Worm (Caenorhabditis elegans): ENCODE results near the gene dao-6.

The dao-6 gene

DNA sequence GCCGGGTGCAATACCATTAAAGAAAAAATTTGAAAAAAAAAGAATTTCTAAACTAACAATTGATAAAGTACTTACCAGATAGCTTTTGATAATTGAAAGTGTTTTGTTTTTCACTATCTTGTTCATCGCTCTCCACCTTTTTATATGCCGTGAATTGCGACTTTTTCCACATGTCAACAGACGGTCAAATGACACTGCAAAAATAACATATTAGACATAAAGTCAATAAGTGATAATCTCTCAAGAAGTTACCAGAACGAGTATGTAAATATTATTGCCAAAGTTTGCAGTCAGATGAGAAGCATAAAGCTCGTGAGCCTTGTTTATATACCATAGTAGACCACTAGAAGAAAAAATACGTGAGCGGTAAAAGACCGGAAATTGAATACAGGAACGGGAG, at the start of gene dao-6:
TSS of gene dao-6 (minus strand) at position 345 of the 400 bp plus-strand sequence.
- TF ChIP-seq ZK546.5 (tag; optimal IDR thresholded peaks at IDR 0.05) (no peak), F13H6.1 (tag; optimal IDR thresholded peaks at IDR 0.05) (no peak), gmeb-1 (tag; optimal IDR thresholded peaks at IDR 0.05) (no peak), nhr-129 (tag; optimal IDR thresholded peaks at IDR 0.05) (peak; percentile 42)

DNA sequence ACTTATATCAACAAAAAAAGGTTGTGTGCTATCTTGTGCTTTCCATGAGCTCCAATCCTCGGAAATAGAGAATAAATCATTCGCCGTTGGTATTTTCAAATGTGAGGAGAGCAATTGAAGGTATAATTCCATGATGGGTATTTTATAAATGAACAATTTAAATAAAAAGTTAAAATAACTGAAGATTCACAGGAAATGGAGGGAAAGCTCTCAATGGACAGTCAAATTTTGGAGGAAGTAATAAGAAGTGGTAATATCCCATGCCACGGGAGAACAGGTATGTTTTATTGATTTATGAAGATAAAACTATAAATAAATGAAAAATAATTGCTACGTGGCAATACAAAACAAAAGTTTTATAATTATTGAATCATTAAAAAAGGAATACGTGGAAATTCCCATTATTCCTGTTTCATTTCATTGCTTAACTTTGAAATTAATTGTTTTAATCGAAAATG, 47.2 kb upstream of the dao-6 start:
- TF ChIP-seq ama-1 (optimal IDR thresholded peaks at IDR 0.05) (no peak), blmp-1 (tag; optimal IDR thresholded peaks at IDR 0.05; ENCODE audit: insufficient read depth) (no peak), ztf-1 (GFP tag; conservative IDR thresholded peaks at IDR 0.05) (no peak), sma-9 (GFP tag; optimal IDR thresholded peaks at IDR 0.05) (peak; percentile 27), sma-9 (tag; optimal IDR thresholded peaks at IDR 0.05) (no peak), snpc-4 (tag; optimal IDR thresholded peaks at IDR 0.05) (no peak), mab-5 (tag; optimal IDR thresholded peaks at IDR 0.05) (no peak), nhr-77 (tag; optimal IDR thresholded peaks at IDR 0.05) (no peak), Y55F3AM.14 (GFP tag; optimal IDR thresholded peaks at IDR 0.05) (no peak), peb-1 (tag; optimal IDR thresholded peaks at IDR 0.05) (no peak), dmd-4 (tag; optimal IDR thresholded peaks at IDR 0.05) (no peak), nhr-21 (tag; optimal IDR thresholded peaks at IDR 0.05) (peak; percentile 47), elt-3 (tag; optimal IDR thresholded peaks at IDR 0.05) (no peak), nhr-6 (tag; optimal IDR thresholded peaks at IDR 0.05) (no peak), unc-62 (GFP tag; optimal IDR thresholded peaks at IDR 0.05) (no peak), lin-11 (tag; optimal IDR thresholded peaks at IDR 0.05) (no peak), lsy-2 (tag; optimal IDR thresholded peaks at IDR 0.05) (peak in 1 of 2 experiments; percentile 45), egl-27 (tag; optimal IDR thresholded peaks at IDR 0.05) (no peak), C34F6.9 (tag; optimal IDR thresholded peaks at IDR 0.05) (no peak), ztf-11 (tag; optimal IDR thresholded peaks at IDR 0.05) (no peak), elt-1 (tag; optimal IDR thresholded peaks at IDR 0.05) (no peak), nhr-25 (tag; optimal IDR thresholded peaks at IDR 0.05) (peak; percentile 44), unc-55 (GFP tag; optimal IDR thresholded peaks at IDR 0.05) (no peak), sem-4 (tag; optimal IDR thresholded peaks at IDR 0.05) (no peak), unc-39 (tag; optimal IDR thresholded peaks at IDR 0.05) (no peak), ceh-82 (tag; optimal IDR thresholded peaks at IDR 0.05) (no peak), mdl-1 (tag; optimal IDR thresholded peaks at IDR 0.05) (no peak), ceh-16 (tag; optimal IDR thresholded peaks at IDR 0.05) (no peak), F13H6.1 (tag; optimal IDR thresholded peaks at IDR 0.05) (no peak), ZK546.5 (tag; optimal IDR thresholded peaks at IDR 0.05) (no peak), lin-39 (tag; optimal IDR thresholded peaks at IDR 0.05) (no peak), aly-2 (tag; optimal IDR thresholded peaks at IDR 0.05) (no peak), R02D3.7 (tag; optimal IDR thresholded peaks at IDR 0.05) (no peak), nhr-129 (tag; optimal IDR thresholded peaks at IDR 0.05) (no peak), sma-3 (GFP tag; optimal IDR thresholded peaks at IDR 0.05) (peak; percentile 25), lin-13 (GFP tag; optimal IDR thresholded peaks at IDR 0.05) (peak; percentile 57), alr-1 (tag; optimal IDR thresholded peaks at IDR 0.05) (no peak), crh-2 (tag; optimal IDR thresholded peaks at IDR 0.05) (peak; percentile 45), mbf-1 (tag; optimal IDR thresholded peaks at IDR 0.05) (no peak), ztf-4 (tag; optimal IDR thresholded peaks at IDR 0.05) (no peak), fos-1 (tag; optimal IDR thresholded peaks at IDR 0.05) (no peak), nhr-12 (tag; optimal IDR thresholded peaks at IDR 0.05) (no peak), nhr-23 (tag; optimal IDR thresholded peaks at IDR 0.05) (no peak), nhr-10 (tag; optimal IDR thresholded peaks at IDR 0.05) (no peak), nhr-237 (tag; optimal IDR thresholded peaks at IDR 0.05) (no peak), zag-1 (tag; optimal IDR thresholded peaks at IDR 0.05) (no peak), nhr-11 (tag; optimal IDR thresholded peaks at IDR 0.05) (no peak), gmeb-1 (tag; optimal IDR thresholded peaks at IDR 0.05) (peak; percentile 44), skn-1 (tag; optimal IDR thresholded peaks at IDR 0.05) (no peak)

Measured in whole organism, L2 larva.